Fruit fly (Drosophila melanogaster): ENCODE results near the gene RpS28-like.

dm6 chr2L:9388924-9389765, 47.5 kb upstream of the RpS28-like start:
- TF ChIP-seq Hr96 (GFP tag; optimal IDR thresholded peaks at IDR 0.05) (no peak), toe (GFP tag; optimal IDR thresholded peaks at IDR 0.05) (no peak), CG5204 (GFP tag; optimal IDR thresholded peaks at IDR 0.05) (no peak), CG7045 (GFP tag; optimal IDR thresholded peaks at IDR 0.05) (no peak)
